Fruit fly (Drosophila melanogaster): ENCODE results near the gene snky.

The snky gene

DNA sequence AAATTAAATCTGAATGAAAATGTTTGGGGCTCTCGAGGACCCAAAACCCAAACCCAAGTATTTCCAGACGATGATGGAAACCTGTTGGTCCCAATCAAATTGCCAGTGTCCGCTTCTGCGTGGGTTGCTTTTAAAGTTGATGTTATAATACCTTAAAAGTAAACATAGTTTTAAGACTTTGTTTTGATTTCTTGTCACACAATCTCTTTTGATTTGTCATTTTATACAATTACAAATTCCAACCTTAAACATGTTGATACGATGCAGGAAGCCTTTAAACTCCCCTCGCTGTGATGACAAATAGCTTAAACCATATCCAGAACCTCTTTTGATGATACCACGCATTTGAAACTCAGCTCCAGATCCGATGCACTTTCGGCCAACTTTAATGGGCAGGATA is 8.1 kb downstream of the snky start (continued):
- no peak for TF ChIP-seq tai (GFP tag; optimal IDR thresholded peaks at IDR 0.05)
- TF ChIP-seq foxo (GFP tag; optimal IDR thresholded peaks at IDR 0.05), result peak in 1 of 2 experiments; percentile 47
- no peak for TF ChIP-seq Vsx2 (GFP tag; optimal IDR thresholded peaks at IDR 0.05; ENCODE audit: partially characterized antibody)
- TF ChIP-seq sage (GFP tag; optimal IDR thresholded peaks at IDR 0.05), result no peak
- no peak for TF ChIP-seq Abd-B (GFP tag; optimal IDR thresholded peaks at IDR 0.05)

- TF ChIP-seq Rel (GFP tag; optimal IDR thresholded peaks at IDR 0.05), result no peak
- no peak for TF ChIP-seq Rel (tag; optimal IDR thresholded peaks at IDR 0.05)
- no peak for TF ChIP-seq OdsH (GFP tag; optimal IDR thresholded peaks at IDR 0.05)
- no peak for TF ChIP-seq brk (GFP tag; optimal IDR thresholded peaks at IDR 0.05)
- TF ChIP-seq foxo (GFP tag; optimal IDR thresholded peaks at IDR 0.05), result peak in 1 of 2 experiments; percentile 17
- TF ChIP-seq CrebA (GFP tag; optimal IDR thresholded peaks at IDR 0.05; ENCODE audit: borderline replicate concordance), result no peak
- TF ChIP-seq HLH106 (tag; optimal IDR thresholded peaks at IDR 0.05), result no peak
- peak; percentile 9 for TF ChIP-seq h (GFP tag; optimal IDR thresholded peaks at IDR 0.05)
- peak; percentile 20 for TF ChIP-seq woc (GFP tag; optimal IDR thresholded peaks at IDR 0.05)
These were observed 15.0 kb downstream of the snky start for dm6 chr3L:13189280-13189679.

dm6 chr3L:13196237-13196636 is 22.0 kb downstream of the snky start:
- TF ChIP-seq Sp1 (GFP tag; optimal IDR thresholded peaks at IDR 0.05), result no peak
- TF ChIP-seq sv (GFP tag; optimal IDR thresholded peaks at IDR 0.05), result no peak
- TF ChIP-seq Dfd (GFP tag; optimal IDR thresholded peaks at IDR 0.05), result peak; percentile 56
- no peak for TF ChIP-seq dmrt93B (GFP tag; optimal IDR thresholded peaks at IDR 0.05)
- no peak for TF ChIP-seq N (GFP tag; optimal IDR thresholded peaks at IDR 0.05)
- no peak for TF ChIP-seq Rel (GFP tag; optimal IDR thresholded peaks at IDR 0.05)
- no peak for TF ChIP-seq Rel (tag; optimal IDR thresholded peaks at IDR 0.05)
- no peak for TF ChIP-seq HLH106 (tag; optimal IDR thresholded peaks at IDR 0.05)
- no peak for TF ChIP-seq sage (GFP tag; optimal IDR thresholded peaks at IDR 0.05)
- TF ChIP-seq tai (GFP tag; optimal IDR thresholded peaks at IDR 0.05), result no peak

- no peak for TF ChIP-seq Vsx2 (GFP tag; optimal IDR thresholded peaks at IDR 0.05; ENCODE audit: partially characterized antibody)
- TF ChIP-seq woc (GFP tag; optimal IDR thresholded peaks at IDR 0.05), result no peak
- no peak for TF ChIP-seq h (GFP tag; optimal IDR thresholded peaks at IDR 0.05)
- TF ChIP-seq pan (optimal IDR thresholded peaks at IDR 0.05), result no peak
- TF ChIP-seq fru (GFP tag; optimal IDR thresholded peaks at IDR 0.05), result no peak
- no peak for TF ChIP-seq sage (GFP tag; optimal IDR thresholded peaks at IDR 0.05)
- no peak for TF ChIP-seq sv (GFP tag; optimal IDR thresholded peaks at IDR 0.05)
- no peak for TF ChIP-seq Myc (optimal IDR thresholded peaks at IDR 0.05)
- TF ChIP-seq Jra (GFP tag; optimal IDR thresholded peaks at IDR 0.05), result no peak
- TF ChIP-seq Sp1 (GFP tag; optimal IDR thresholded peaks at IDR 0.05), result no peak
- TF ChIP-seq tai (GFP tag; optimal IDR thresholded peaks at IDR 0.05), result no peak
- TF ChIP-seq OdsH (GFP tag; optimal IDR thresholded peaks at IDR 0.05), result no peak
- peak; percentile 35 for TF ChIP-seq rgr (GFP tag; optimal IDR thresholded peaks at IDR 0.05)
- peak in 1 of 2 experiments; percentile 29 for TF ChIP-seq foxo (GFP tag; optimal IDR thresholded peaks at IDR 0.05)
- TF ChIP-seq HLH106 (tag; optimal IDR thresholded peaks at IDR 0.05), result peak; percentile 28
- no peak for TF ChIP-seq dl (GFP tag; optimal IDR thresholded peaks at IDR 0.05; ENCODE audit: insufficient read depth in 1 of 2, partially characterized antibody in 2 of 2)
- no peak for TF ChIP-seq jim (GFP tag; optimal IDR thresholded peaks at IDR 0.05)
- TF ChIP-seq CG9705 (GFP tag; optimal IDR thresholded peaks at IDR 0.05), result no peak
- TF ChIP-seq ey (GFP tag; optimal IDR thresholded peaks at IDR 0.05), result no peak
- no peak for TF ChIP-seq CG32264 (GFP tag; optimal IDR thresholded peaks at IDR 0.05)
- no peak for TF ChIP-seq usp (GFP tag; optimal IDR thresholded peaks at IDR 0.05)
- TF ChIP-seq Rel (GFP tag; optimal IDR thresholded peaks at IDR 0.05), result no peak
- no peak for TF ChIP-seq Rel (tag; optimal IDR thresholded peaks at IDR 0.05)
These were observed 23.3 kb downstream of the snky start for dm6 chr3L:13197551-13197950.

- TF ChIP-seq Mio (GFP tag; optimal IDR thresholded peaks at IDR 0.05) (no peak), Hr78 (GFP tag; optimal IDR thresholded peaks at IDR 0.05) (no peak), tai (GFP tag; optimal IDR thresholded peaks at IDR 0.05) (no peak), CG32264 (GFP tag; optimal IDR thresholded peaks at IDR 0.05) (no peak), jim (GFP tag; optimal IDR thresholded peaks at IDR 0.05) (no peak), OdsH (GFP tag; optimal IDR thresholded peaks at IDR 0.05) (no peak), sage (GFP tag; optimal IDR thresholded peaks at IDR 0.05) (no peak), CrebA (GFP tag; optimal IDR thresholded peaks at IDR 0.05; ENCODE audit: borderline replicate concordance) (no peak), lola (GFP tag; optimal IDR thresholded peaks at IDR 0.05) (no peak), Rel (GFP tag; optimal IDR thresholded peaks at IDR 0.05) (no peak), Rel (tag; optimal IDR thresholded peaks at IDR 0.05) (no peak), HLH106 (tag; optimal IDR thresholded peaks at IDR 0.05) (no peak), Hr83 (GFP tag; optimal IDR thresholded peaks at IDR 0.05; ENCODE audit: poor library complexity, severe bottlenecking) (no peak), Jra (GFP tag; optimal IDR thresholded peaks at IDR 0.05) (no peak), brk (GFP tag; optimal IDR thresholded peaks at IDR 0.05) (no peak)
These were observed 35.9 kb downstream of the snky start for dm6 chr3L:13210041-13210639.
